Worm (Caenorhabditis elegans): ENCODE results near the gene D1005.10.

DNA sequence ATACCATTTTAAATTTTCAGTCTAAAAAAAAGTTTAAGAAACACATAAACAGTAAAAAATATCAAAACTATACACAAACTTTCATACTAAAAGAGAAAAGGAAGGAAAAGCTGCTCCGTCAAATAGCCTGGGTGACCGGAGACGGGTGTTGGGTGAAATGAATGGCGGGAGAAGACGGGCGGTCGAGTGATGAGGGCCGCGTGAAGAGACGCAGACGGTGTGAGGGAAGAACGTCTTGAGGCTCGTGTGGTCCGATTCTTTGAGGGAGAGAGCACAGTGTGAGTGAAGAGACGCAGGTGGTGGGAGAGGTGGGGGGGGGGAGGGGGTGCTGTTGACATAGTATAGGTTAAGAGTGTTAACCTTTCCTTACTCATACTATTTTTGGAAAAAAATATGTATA, 43.0 kb upstream of the D1005.10 start:
- TF ChIP-seq elt-1 (tag; optimal IDR thresholded peaks at IDR 0.05), result no peak
- no peak for TF ChIP-seq nhr-25 (tag; optimal IDR thresholded peaks at IDR 0.05)
- TF ChIP-seq R02D3.7 (tag; optimal IDR thresholded peaks at IDR 0.05), result no peak
- no peak for TF ChIP-seq ceh-82 (tag; optimal IDR thresholded peaks at IDR 0.05)
- TF ChIP-seq aly-2 (tag; optimal IDR thresholded peaks at IDR 0.05), result no peak
- no peak for TF ChIP-seq fkh-10 (GFP tag; optimal IDR thresholded peaks at IDR 0.05)
- TF ChIP-seq jun-1 (tag; optimal IDR thresholded peaks at IDR 0.05), result no peak
- no peak for TF ChIP-seq ztf-4 (tag; optimal IDR thresholded peaks at IDR 0.05)
- no peak for TF ChIP-seq nhr-76 (tag; optimal IDR thresholded peaks at IDR 0.05)
- TF ChIP-seq fos-1 (tag; optimal IDR thresholded peaks at IDR 0.05), result no peak
